Fruit fly (Drosophila melanogaster): ENCODE results near the gene Hn.
A peak's percentile ranks its signal among the peaks of the same experiment; 100 is the strongest.

Hn gene

dm6 chr3L:7805336-7805803 is 45.1 kb downstream of the Hn start:
- no peak for TF ChIP-seq h (GFP tag; optimal IDR thresholded peaks at IDR 0.05)
- no peak for TF ChIP-seq Hr83 (GFP tag; optimal IDR thresholded peaks at IDR 0.05; ENCODE audit: poor library complexity, severe bottlenecking)
- no peak for TF ChIP-seq jim (GFP tag; optimal IDR thresholded peaks at IDR 0.05)
- TF ChIP-seq Hnf4 (GFP tag; optimal IDR thresholded peaks at IDR 0.05): no peak
- TF ChIP-seq br (GFP tag; optimal IDR thresholded peaks at IDR 0.05): no peak
- peak; percentile 12 for TF ChIP-seq CG9705 (GFP tag; optimal IDR thresholded peaks at IDR 0.05)
- TF ChIP-seq CrebA (GFP tag; optimal IDR thresholded peaks at IDR 0.05; ENCODE audit: borderline replicate concordance): peak; percentile 91
- TF ChIP-seq fru (GFP tag; optimal IDR thresholded peaks at IDR 0.05): peak; percentile 85
- TF ChIP-seq tai (GFP tag; optimal IDR thresholded peaks at IDR 0.05): peak; percentile 37
- TF ChIP-seq dsf (GFP tag; optimal IDR thresholded peaks at IDR 0.05; ENCODE audit: borderline replicate concordance): no peak
- no peak for TF ChIP-seq pan (optimal IDR thresholded peaks at IDR 0.05)
- no peak for TF ChIP-seq Jra (GFP tag; optimal IDR thresholded peaks at IDR 0.05)
- peak in 1 of 2 experiments; percentile 77 for TF ChIP-seq foxo (GFP tag; optimal IDR thresholded peaks at IDR 0.05)
- no peak for TF ChIP-seq N (GFP tag; optimal IDR thresholded peaks at IDR 0.05)
- TF ChIP-seq Rel (GFP tag; optimal IDR thresholded peaks at IDR 0.05): peak; percentile 4
- peak; percentile 10 for TF ChIP-seq Rel (tag; optimal IDR thresholded peaks at IDR 0.05)
- no peak for TF ChIP-seq Dfd (GFP tag; optimal IDR thresholded peaks at IDR 0.05)
- peak; percentile 49 for TF ChIP-seq Dif (GFP tag; optimal IDR thresholded peaks at IDR 0.05; ENCODE audit: partially characterized antibody)
- no peak for TF ChIP-seq ey (GFP tag; optimal IDR thresholded peaks at IDR 0.05)
- TF ChIP-seq CG32264 (GFP tag; optimal IDR thresholded peaks at IDR 0.05): peak; percentile 43
- no peak for TF ChIP-seq lola (GFP tag; optimal IDR thresholded peaks at IDR 0.05)
- peak; percentile 43 for TF ChIP-seq psq (GFP tag; optimal IDR thresholded peaks at IDR 0.05)
- TF ChIP-seq Abd-B (GFP tag; optimal IDR thresholded peaks at IDR 0.05): no peak
- TF ChIP-seq rgr (GFP tag; optimal IDR thresholded peaks at IDR 0.05): no peak
- peak; percentile 31 to 67 for TF ChIP-seq dl (GFP tag; optimal IDR thresholded peaks at IDR 0.05; ENCODE audit: insufficient read depth in 1 of 2, partially characterized antibody in 2 of 2)
- TF ChIP-seq HLH106 (tag; optimal IDR thresholded peaks at IDR 0.05): no peak
- peak; percentile 15 for TF ChIP-seq woc (GFP tag; optimal IDR thresholded peaks at IDR 0.05)
- TF ChIP-seq sv (GFP tag; optimal IDR thresholded peaks at IDR 0.05): no peak
- TF ChIP-seq brk (GFP tag; optimal IDR thresholded peaks at IDR 0.05): peak; percentile 77
- peak; percentile 77 for TF ChIP-seq sage (GFP tag; optimal IDR thresholded peaks at IDR 0.05)
- TF ChIP-seq Vsx2 (GFP tag; optimal IDR thresholded peaks at IDR 0.05; ENCODE audit: partially characterized antibody): peak; percentile 46
- TF ChIP-seq usp (GFP tag; optimal IDR thresholded peaks at IDR 0.05): no peak
- TF ChIP-seq Mio (GFP tag; optimal IDR thresholded peaks at IDR 0.05): no peak
- TF ChIP-seq OdsH (GFP tag; optimal IDR thresholded peaks at IDR 0.05): no peak
- TF ChIP-seq Sp1 (GFP tag; optimal IDR thresholded peaks at IDR 0.05): peak; percentile 45
- no peak for TF ChIP-seq dmrt93B (GFP tag; optimal IDR thresholded peaks at IDR 0.05)
- TF ChIP-seq Myc (optimal IDR thresholded peaks at IDR 0.05): no peak
- no peak for TF ChIP-seq Hr78 (GFP tag; optimal IDR thresholded peaks at IDR 0.05)
- no peak for TF ChIP-seq GATAd (GFP tag; optimal IDR thresholded peaks at IDR 0.05)

DNA sequence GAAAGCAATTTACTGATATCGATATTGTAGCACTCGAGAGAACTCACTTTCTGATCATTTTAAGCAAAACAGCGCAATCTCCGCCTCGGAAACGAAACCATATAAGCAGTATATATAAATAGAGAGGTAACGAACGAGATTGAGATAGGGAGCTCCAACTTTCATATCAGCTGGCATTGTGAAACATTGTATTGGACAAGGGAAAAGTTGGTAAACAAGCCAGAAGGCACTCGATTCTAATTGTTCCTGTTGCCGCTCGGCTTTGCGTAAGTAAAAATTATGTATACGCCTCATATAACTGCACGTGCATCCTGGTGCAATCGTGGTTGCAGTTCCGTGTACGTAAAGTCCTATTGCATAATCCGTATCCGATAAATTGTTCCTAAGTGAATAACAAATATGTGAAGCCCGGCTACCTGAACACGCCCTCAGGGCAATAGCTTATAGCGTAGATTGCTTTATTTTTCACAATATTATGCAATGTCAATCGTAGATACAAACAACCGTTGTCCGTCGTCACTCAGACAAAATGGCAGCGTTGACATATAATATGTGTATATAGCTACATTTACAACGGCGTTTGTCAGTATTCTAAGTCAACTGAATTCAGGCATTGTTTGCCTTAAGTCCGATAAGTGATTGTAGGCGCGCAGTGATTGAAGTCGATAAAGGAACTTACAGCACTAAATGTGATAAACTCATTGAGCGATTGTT is 46.4 kb downstream of the Hn start:
- TF ChIP-seq fru (GFP tag; optimal IDR thresholded peaks at IDR 0.05): no peak
- no peak for TF ChIP-seq Sp1 (GFP tag; optimal IDR thresholded peaks at IDR 0.05)
- TF ChIP-seq CG9705 (GFP tag; optimal IDR thresholded peaks at IDR 0.05): no peak
- no peak for TF ChIP-seq jim (GFP tag; optimal IDR thresholded peaks at IDR 0.05)
- TF ChIP-seq HLH106 (tag; optimal IDR thresholded peaks at IDR 0.05): no peak

Measured in whole organism, wandering third instar larva.